Fruit fly (Drosophila melanogaster): ENCODE data around the gene Lsd-2.

Lsd-2 gene

dm6 chrX:15076038-15076575 lies at the start of gene Lsd-2:
TSS of gene Lsd-2 (minus strand) at chrX:15076220.
- TF ChIP-seq Gug (GFP tag; IDR thresholded peaks at IDR 0.05) (peak; percentile 17; the same call in 1 of the 4 replicates), cas (GFP tag; IDR thresholded peaks at IDR 0.05) (no peak), CG15514 (GFP tag; optimal IDR thresholded peaks at IDR 0.05) (peak; percentile 47), ATbp (GFP tag; optimal IDR thresholded peaks at IDR 0.05) (no peak), Chrac-16 (GFP tag; optimal IDR thresholded peaks at IDR 0.05) (no peak), tgo (GFP tag; IDR thresholded peaks at IDR 0.05) (no peak), lmd (GFP tag; IDR thresholded peaks at IDR 0.05) (no peak; the same call in 1 of the 2 replicates), CG3407 (GFP tag; optimal IDR thresholded peaks at IDR 0.05) (no peak), br (optimal IDR thresholded peaks at IDR 0.05) (no peak), Oli (tag; optimal IDR thresholded peaks at IDR 0.05) (peak; percentile 34), CG13424 (tag; optimal IDR thresholded peaks at IDR 0.05) (peak; percentile 31), bbx (GFP tag; IDR thresholded peaks at IDR 0.05; ENCODE audit: partially characterized antibody) (peak; percentile 60; the same call in 1 of the 2 replicates), tap (tag; optimal IDR thresholded peaks at IDR 0.05) (no peak), CG2678 (tag; optimal IDR thresholded peaks at IDR 0.05) (peak; percentile 53), CG17568 (GFP tag; optimal IDR thresholded peaks at IDR 0.05) (no peak), H15 (GFP tag; IDR thresholded peaks at IDR 0.05) (no peak), sr (GFP tag; IDR thresholded peaks at IDR 0.05) (no peak), NFAT (GFP tag; IDR thresholded peaks at IDR 0.05) (peak; percentile 48; the same call in 1 of the 2 replicates), stc (GFP tag; IDR thresholded peaks at IDR 0.05) (no peak), CG7839 (tag; optimal IDR thresholded peaks at IDR 0.05) (peak; percentile 5), CG7271 (tag; optimal IDR thresholded peaks at IDR 0.05) (no peak), CG15011 (GFP tag; optimal IDR thresholded peaks at IDR 0.05) (no peak), TFAM (GFP tag; optimal IDR thresholded peaks at IDR 0.05) (no peak), gfzf (GFP tag; optimal IDR thresholded peaks at IDR 0.05) (no peak), Dp (GFP tag; optimal IDR thresholded peaks at IDR 0.05) (no peak), slbo (GFP tag; IDR thresholded peaks at IDR 0.05) (peak; percentile 48; the same call in 1 of the 2 replicates), Xbp1 (GFP tag; optimal IDR thresholded peaks at IDR 0.05) (peak; percentile 33), CG1602 (GFP tag; optimal IDR thresholded peaks at IDR 0.05) (no peak), Fer1 (GFP tag; optimal IDR thresholded peaks at IDR 0.05) (no peak), jumu (GFP tag; optimal IDR thresholded peaks at IDR 0.05) (no peak), z (GFP tag; IDR thresholded peaks at IDR 0.05) (0 out of 3 replicates have a peak, but pooled peaks have one; percentile 18), C15 (GFP tag; IDR thresholded peaks at IDR 0.05) (no peak), maf-S (GFP tag; optimal IDR thresholded peaks at IDR 0.05) (no peak), CG3726 (GFP tag; IDR thresholded peaks at IDR 0.05) (no peak), chif (GFP tag; optimal IDR thresholded peaks at IDR 0.05) (no peak), CG11456 (GFP tag; IDR thresholded peaks at IDR 0.05) (no peak; the same call in 2 of the 3 replicates), disco-r (GFP tag; optimal IDR thresholded peaks at IDR 0.05) (no peak), CG10654 (GFP tag; optimal IDR thresholded peaks at IDR 0.05) (no peak), mld (GFP tag; IDR thresholded peaks at IDR 0.05; ENCODE audit: partially characterized antibody) (no peak), Elba2 (GFP tag; optimal IDR thresholded peaks at IDR 0.05) (no peak), pum (GFP tag; optimal IDR thresholded peaks at IDR 0.05) (no peak), CG16863 (GFP tag; optimal IDR thresholded peaks at IDR 0.05) (no peak), pfk (GFP tag; optimal IDR thresholded peaks at IDR 0.05) (peak; percentile 72), CG7745 (tag; optimal IDR thresholded peaks at IDR 0.05) (no peak), CG1603 (tag; optimal IDR thresholded peaks at IDR 0.05) (peak; percentile 20), gcm2 (GFP tag; optimal IDR thresholded peaks at IDR 0.05) (no peak), Dad (GFP tag; optimal IDR thresholded peaks at IDR 0.05) (no peak), usp (GFP tag; optimal IDR thresholded peaks at IDR 0.05) (no peak), Camta (GFP tag; optimal IDR thresholded peaks at IDR 0.05) (no peak), ham (GFP tag; IDR thresholded peaks at IDR 0.05) (no peak), CG9609 (GFP tag; optimal IDR thresholded peaks at IDR 0.05) (no peak), sima (GFP tag; optimal IDR thresholded peaks at IDR 0.05) (no peak)
